Fruit fly (Drosophila melanogaster) whole organism, embryonic: ENCODE measurements around the gene CG13088.

Experiments used
- Blimp-1 ChIP-seq: fragments of 200-800 bp; sonication (Bioruptor generic); optimal IDR thresholded peaks from 3 replicates; lab custom pipeline; 2018; ENCODE audit warnings: missing biosample characterization, missing genetic modification characterization, mild to moderate bottlenecking, moderate library complexity, missing genetic modification reagents
- CG10366 ChIP-seq: fragments of 200-800 bp; sonication (Bioruptor generic); IDR thresholded peaks from 2 replicates; pipeline ENCODE4 v1.3.6; 2022; ENCODE audit warnings: missing biosample characterization, missing genetic modification characterization
- CG10431 ChIP-seq: fragments of 200-800 bp; sonication (Bioruptor generic); optimal IDR thresholded peaks from 3 replicates; lab custom pipeline; 2018; ENCODE audit warnings: missing biosample characterization, mild to moderate bottlenecking, missing genetic modification characterization
- CG11560 ChIP-seq: fragments of 200-800 bp; sonication (Bioruptor generic); IDR thresholded peaks from 3 replicates; pipeline ENCODE4 v1.3.6; 2022; ENCODE audit warnings: missing biosample characterization, missing genetic modification characterization
- CG12659 ChIP-seq: fragments of 200-800 bp; sonication (Bioruptor generic); optimal IDR thresholded peaks from 3 replicates; lab custom pipeline; 2017; ENCODE audit warnings: mild to moderate bottlenecking, missing biosample characterization, missing genetic modification reagents, missing genetic modification characterization
- CG12744 ChIP-seq: fragments of 200-800 bp; sonication (Bioruptor generic); optimal IDR thresholded peaks from 2 replicates; lab custom pipeline; 2016; ENCODE audit warnings: missing biosample characterization, missing genetic modification characterization
- CG15601 ChIP-seq: fragments of 200-800 bp; sonication (Bioruptor generic); optimal IDR thresholded peaks from 3 replicates; lab custom pipeline; 2019; ENCODE audit warnings: missing biosample characterization, mild to moderate bottlenecking, missing genetic modification characterization, moderate library complexity
- CG17359 ChIP-seq: fragments of 200-800 bp; sonication (Bioruptor generic); optimal IDR thresholded peaks from 3 replicates; lab custom pipeline; 2018; ENCODE audit warnings: missing biosample characterization, mild to moderate bottlenecking, missing genetic modification characterization, moderate library complexity
- CG17361 ChIP-seq: fragments of 200-800 bp; sonication (Bioruptor generic); IDR thresholded peaks from 3 replicates; pipeline ENCODE4 v1.3.6; 2022; ENCODE audit warnings: missing biosample characterization, missing genetic modification characterization
- CG1792 ChIP-seq: fragments of 200-800 bp; sonication (Bioruptor generic); optimal IDR thresholded peaks from 2 replicates; lab custom pipeline; 2016; ENCODE audit warnings: missing biosample characterization, missing genetic modification characterization
- CG31388 ChIP-seq: fragments of 200-800 bp; sonication (Bioruptor generic); optimal IDR thresholded peaks from 2 replicates; lab custom pipeline; 2016; ENCODE audit warnings: missing biosample characterization, missing genetic modification characterization
- CG42726 ChIP-seq: fragments of 200-800 bp; sonication (Bioruptor generic); IDR thresholded peaks from 2 replicates; pipeline ENCODE4 v1.3.6; 2022; ENCODE audit warnings: missing biosample characterization, missing genetic modification characterization; ENCODE audit not compliant: partially characterized antibody
- CG43689 ChIP-seq: fragments of 200-800 bp; sonication (Bioruptor generic); IDR thresholded peaks from 2 replicates; pipeline ENCODE4 v1.3.6; 2022; ENCODE audit warnings: missing biosample characterization, missing genetic modification characterization
- CG6175 ChIP-seq: fragments of 200-800 bp; sonication (Bioruptor generic); IDR thresholded peaks from 3 replicates; pipeline ENCODE4 v1.3.6; 2022; ENCODE audit warnings: missing biosample characterization, missing genetic modification characterization
- CG7271 ChIP-seq: fragments of 200-800 bp; sonication (Bioruptor generic); optimal IDR thresholded peaks from 2 replicates; lab custom pipeline; 2018; ENCODE audit warnings: missing biosample characterization, mild to moderate bottlenecking, missing genetic modification characterization, moderate library complexity
- E2f1 ChIP-seq: fragments of 200-800 bp; sonication (Bioruptor generic); IDR thresholded peaks from 2 replicates; pipeline ENCODE4 v1.3.6; 2022; ENCODE audit warnings: missing biosample characterization, missing genetic modification characterization
- GATAe ChIP-seq: fragments of 200-800 bp; sonication (Bioruptor generic); conservative IDR thresholded peaks from 2 replicates; pipeline ENCODE4 v1.3.6; 2022; ENCODE audit warnings: missing biosample characterization, missing genetic modification characterization
- H2.0 ChIP-seq: fragments of 200-800 bp; sonication (Bioruptor generic); IDR thresholded peaks from 2 replicates; pipeline ENCODE4 v1.3.6; 2022; ENCODE audit warnings: missing biosample characterization, missing genetic modification characterization
- HLH3B ChIP-seq: fragments of 200-800 bp; sonication (Bioruptor generic); IDR thresholded peaks from 2 replicates; pipeline ENCODE4 v1.3.6; 2022; ENCODE audit warnings: missing biosample characterization, missing genetic modification characterization
- Mes4 ChIP-seq: fragments of 200-800 bp; sonication (Bioruptor generic); optimal IDR thresholded peaks from 2 replicates; lab custom pipeline; 2016; ENCODE audit warnings: missing biosample characterization, missing genetic modification characterization
- Nf-YA ChIP-seq: fragments of 200-800 bp; sonication (Bioruptor generic); IDR thresholded peaks from 2 replicates; pipeline ENCODE4 v1.3.6; 2022; ENCODE audit warnings: missing biosample characterization, missing genetic modification characterization
- Poxn ChIP-seq: fragments of 200-800 bp; sonication (Bioruptor generic); IDR thresholded peaks from 2 replicates; pipeline ENCODE4 v1.3.6; 2022; ENCODE audit warnings: missing biosample characterization, missing genetic modification characterization
- Sox100B ChIP-seq: fragments of 200-800 bp; sonication (Bioruptor generic); optimal IDR thresholded peaks from 3 replicates; lab custom pipeline; 2018; ENCODE audit warnings: missing biosample characterization, mild to moderate bottlenecking, missing genetic modification characterization
- aop ChIP-seq: fragments of 200-800 bp; sonication (Bioruptor generic); IDR thresholded peaks from 2 replicates; pipeline ENCODE4 v1.3.6; 2022; ENCODE audit warnings: missing biosample characterization, missing genetic modification characterization
- az2 ChIP-seq: fragments of 200-800 bp; sonication (Bioruptor generic); optimal IDR thresholded peaks from 3 replicates; lab custom pipeline; 2016; ENCODE audit warnings: missing biosample characterization, missing genetic modification characterization
- bcd ChIP-seq: fragments of 200-800 bp; sonication (Bioruptor generic); optimal IDR thresholded peaks from 2 replicates; lab custom pipeline; 2017; ENCODE audit warnings: missing biosample characterization, mild to moderate bottlenecking, missing genetic modification characterization
- bigmax ChIP-seq: fragments of 200-800 bp; sonication (Bioruptor generic); optimal IDR thresholded peaks from 2 replicates; lab custom pipeline; 2018; ENCODE audit warnings: missing biosample characterization, mild to moderate bottlenecking, missing genetic modification characterization
- cas ChIP-seq: fragments of 200-800 bp; sonication (Bioruptor generic); IDR thresholded peaks from 2 replicates; pipeline ENCODE4 v1.3.6; 2022; ENCODE audit warnings: missing biosample characterization, missing genetic modification characterization
- chinmo ChIP-seq: fragments of 200-800 bp; sonication (Bioruptor generic); IDR thresholded peaks from 4 replicates; pipeline ENCODE4 v1.3.6; 2022; ENCODE audit warnings: missing biosample characterization, missing genetic modification characterization; ENCODE audit not compliant: partially characterized antibody
- da ChIP-seq: fragments of 200-800 bp; sonication (Bioruptor generic); optimal IDR thresholded peaks from 2 replicates; lab custom pipeline; 2016; ENCODE audit warnings: missing biosample characterization, missing genetic modification characterization
- dan ChIP-seq: fragments of 200-800 bp; sonication (Bioruptor generic); IDR thresholded peaks from 2 replicates; pipeline ENCODE4 v1.3.6; 2022; ENCODE audit warnings: missing biosample characterization, missing genetic modification characterization
- dati ChIP-seq: fragments of 200-800 bp; sonication (Bioruptor generic); IDR thresholded peaks from 2 replicates; pipeline ENCODE4 v1.3.6; 2022; ENCODE audit warnings: missing biosample characterization, missing genetic modification characterization
- dysf ChIP-seq: fragments of 200-800 bp; sonication (Bioruptor generic); IDR thresholded peaks from 3 replicates; pipeline ENCODE4 v1.3.6; 2022; ENCODE audit warnings: missing biosample characterization, missing genetic modification characterization
- esg ChIP-seq: fragments of 200-800 bp; sonication (Bioruptor generic); conservative IDR thresholded peaks from 2 replicates; pipeline ENCODE4 v1.3.6; 2022; ENCODE audit warnings: missing biosample characterization, missing genetic modification characterization
- eve ChIP-seq, 2 experiments: fragments of >200 bp; optimal IDR thresholded peaks; 2 replicates each; lab custom pipeline; 2017; ENCODE audit warnings: missing biosample characterization in 2 of 2, missing genetic modification characterization in 2 of 2
- fru ChIP-seq: fragments of >200 bp; optimal IDR thresholded peaks from 2 replicates; lab custom pipeline; 2017
- grn ChIP-seq: fragments of 200-800 bp; sonication (Bioruptor generic); optimal IDR thresholded peaks from 3 replicates; lab custom pipeline; 2017; ENCODE audit warnings: missing biosample characterization, missing genetic modification characterization
- gt ChIP-seq: fragments of 200-800 bp; sonication (Bioruptor generic); IDR thresholded peaks from 2 replicates; pipeline ENCODE4 v1.3.6; 2022; ENCODE audit warnings: missing biosample characterization, missing genetic modification characterization
- jumu ChIP-seq: fragments of 200-800 bp; sonication (Bioruptor generic); optimal IDR thresholded peaks from 3 replicates; lab custom pipeline; 2016; ENCODE audit warnings: missing biosample characterization, missing genetic modification characterization
- knrl ChIP-seq: fragments of 200-800 bp; sonication (Bioruptor generic); IDR thresholded peaks from 3 replicates; pipeline ENCODE4 v1.3.6; 2022; ENCODE audit warnings: missing biosample characterization, missing genetic modification characterization; ENCODE audit not compliant: partially characterized antibody
- mirr ChIP-seq: fragments of 200-800 bp; sonication (Bioruptor generic); optimal IDR thresholded peaks from 3 replicates; lab custom pipeline; 2018; ENCODE audit warnings: missing biosample characterization, mild to moderate bottlenecking, missing genetic modification characterization
- p53 ChIP-seq: fragments of 200-800 bp; sonication (Bioruptor generic); optimal IDR thresholded peaks from 2 replicates; lab custom pipeline; 2016; ENCODE audit warnings: missing biosample characterization, missing genetic modification characterization
- ro ChIP-seq: fragments of 200-800 bp; sonication (Bioruptor generic); IDR thresholded peaks from 2 replicates; pipeline ENCODE4 v1.3.6; 2022; ENCODE audit warnings: missing biosample characterization, missing genetic modification characterization
- row ChIP-seq: fragments of 200-800 bp; sonication (Bioruptor generic); IDR thresholded peaks from 3 replicates; pipeline ENCODE4 v1.3.6; 2022; ENCODE audit warnings: missing biosample characterization, missing genetic modification characterization
- sc ChIP-seq, 3 experiments: fragments of >200 bp in 2 of 3; fragments of 200-800 bp in 1 of 3; sonication (Bioruptor generic) in 1 of 3; optimal IDR thresholded peaks; 2 replicates in 2 of 3; 3 replicates in 1 of 3; lab custom pipeline; 2017; ENCODE audit warnings: mild to moderate bottlenecking in 1 of 3, missing biosample characterization in 1 of 3, missing genetic modification characterization in 1 of 3, missing genetic modification reagents in 1 of 3
- sens-2 ChIP-seq: fragments of 200-800 bp; sonication (Bioruptor generic); IDR thresholded peaks from 2 replicates; pipeline ENCODE4 v1.3.6; 2022; ENCODE audit warnings: missing biosample characterization, missing genetic modification characterization
- tio ChIP-seq: fragments of 200-800 bp; sonication (Bioruptor generic); optimal IDR thresholded peaks from 2 replicates; lab custom pipeline; 2017; ENCODE audit warnings: missing biosample characterization, missing genetic modification characterization, inconsistent platforms
- trem ChIP-seq: fragments of 200-800 bp; optimal IDR thresholded peaks from 3 replicates; lab custom pipeline; 2019; ENCODE audit warnings: missing biosample characterization, mild to moderate bottlenecking, missing genetic modification characterization, moderate library complexity
- ttk ChIP-seq: fragments of 200-800 bp; sonication (Bioruptor generic); IDR thresholded peaks from 2 replicates; pipeline ENCODE4 v2.1.2; 2022; ENCODE audit warnings: missing biosample characterization, missing genetic modification characterization
- usp ChIP-seq: fragments of >200 bp; optimal IDR thresholded peaks from 2 replicates; lab custom pipeline; 2017; ENCODE audit warnings: missing biosample characterization, missing genetic modification characterization
- vnd ChIP-seq: fragments of 200-800 bp; sonication (Bioruptor generic); IDR thresholded peaks from 3 replicates; pipeline ENCODE4 v1.3.6; 2022; ENCODE audit warnings: missing biosample characterization, missing genetic modification characterization; ENCODE audit not compliant: partially characterized antibody
- zfh1 ChIP-seq: fragments of 200-800 bp; sonication (Bioruptor generic); IDR thresholded peaks from 3 replicates; pipeline ENCODE4 v1.3.6; 2022; ENCODE audit warnings: missing biosample characterization, missing genetic modification characterization
- zfh2 ChIP-seq: fragments of 200-800 bp; sonication (Bioruptor generic); optimal IDR thresholded peaks from 2 replicates; lab custom pipeline; 2016; ENCODE audit warnings: missing biosample characterization, missing genetic modification characterization

Gene CG13088

DNA sequence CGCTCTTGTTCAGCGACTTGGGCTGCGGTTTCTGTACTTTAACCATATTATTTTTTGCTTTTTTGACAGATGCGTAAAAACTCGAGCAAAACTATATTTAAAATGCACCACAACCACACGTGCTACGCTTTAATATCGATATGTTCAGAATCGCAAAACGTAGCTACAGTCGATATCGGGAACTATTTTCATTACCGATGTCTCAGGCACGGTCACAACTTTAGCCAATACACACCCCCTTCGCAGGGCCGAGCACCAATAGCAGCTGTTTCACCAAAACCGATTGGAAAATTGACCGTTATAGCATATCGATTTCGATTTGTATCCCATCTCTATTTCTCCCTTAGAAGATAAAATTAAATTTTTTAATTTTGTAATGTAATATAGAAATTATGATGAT lies 22.9 kb downstream of the CG13088 start, which contains the start of gene CG13096 (continued):
- no peak for TF ChIP-seq CG17359 (tag; lab: Kevin White, UChicago)
- TF ChIP-seq E2f1 (GFP tag; lab: Robert Waterston, UW) = no peak
- no peak for TF ChIP-seq gt
- TF ChIP-seq CG12744 = no peak
- peak; percentile 58; the same call in 1 of the 3 replicates for TF ChIP-seq CG11560 (tag; lab: Robert Waterston, UW)
- TF ChIP-seq da (GFP tag; lab: Kevin White, UChicago) = no peak
- TF ChIP-seq GATAe (GFP tag; lab: Robert Waterston, UW) = no peak
- no peak for TF ChIP-seq CG31388
- peak; percentile 50 for TF ChIP-seq bigmax (GFP tag; lab: Kevin White, UChicago)
- TF ChIP-seq CG15601 (tag; lab: Kevin White, UChicago) = peak; percentile 59
- peak; percentile 97 for TF ChIP-seq vnd (GFP tag; lab: Robert Waterston, UW)
- TF ChIP-seq CG43689 = no peak
- no peak for TF ChIP-seq zfh1 (GFP tag; lab: Robert Waterston, UW)
- no peak for TF ChIP-seq sc (optimal IDR thresholded peaks at IDR 0.05; lab: Kevin White, UChicago)
- no peak for TF ChIP-seq sc (GFP tag; optimal IDR thresholded peaks at IDR 0.05; lab: Kevin White, UChicago)
- no peak for TF ChIP-seq H2.0 (GFP tag; lab: Robert Waterston, UW)
- no peak for TF ChIP-seq dati (GFP tag; lab: Robert Waterston, UW)
- peak; percentile 9 for TF ChIP-seq p53 (GFP tag; lab: Kevin White, UChicago)
- TF ChIP-seq aop (GFP tag; lab: Robert Waterston, UW) = no peak
- no peak for TF ChIP-seq ttk
- TF ChIP-seq Mes4 (GFP tag; lab: Kevin White, UChicago) = peak; percentile 30
- no peak for TF ChIP-seq Blimp-1 (GFP tag; lab: Kevin White, UChicago)
- no peak for TF ChIP-seq CG7271 (tag; lab: Kevin White, UChicago)
- TF ChIP-seq Poxn (GFP tag; lab: Robert Waterston, UW) = no peak
- peak; percentile 99 for TF ChIP-seq chinmo (GFP tag; lab: Robert Waterston, UW)
- TF ChIP-seq trem (tag; lab: Kevin White, UChicago) = peak; percentile 85
- TF ChIP-seq CG17361 = no peak
- TF ChIP-seq CG10431 = no peak
- no peak for TF ChIP-seq eve (GFP tag; optimal IDR thresholded peaks at IDR 0.05; lab: Kevin White, UChicago)
- TF ChIP-seq Sox100B (GFP tag; lab: Kevin White, UChicago) = no peak
- TF ChIP-seq az2 (GFP tag; lab: Kevin White, UChicago) = no peak
- no peak for TF ChIP-seq tio
- no peak for TF ChIP-seq CG6175 (GFP tag; lab: Robert Waterston, UW)
- TF ChIP-seq esg (GFP tag; lab: Robert Waterston, UW) = no peak
- peak; percentile 14 for TF ChIP-seq jumu (GFP tag; lab: Kevin White, UChicago)
- TF ChIP-seq grn = no peak
- no peak for TF ChIP-seq Nf-YA (GFP tag; lab: Robert Waterston, UW)
- no peak for TF ChIP-seq dan
- peak; percentile 98 for TF ChIP-seq CG42726 (GFP tag; lab: Robert Waterston, UW)
- peak; percentile 98 for TF ChIP-seq knrl (GFP tag; lab: Robert Waterston, UW)
- TF ChIP-seq HLH3B (GFP tag; lab: Robert Waterston, UW) = no peak
- no peak for TF ChIP-seq cas (GFP tag; lab: Robert Waterston, UW)
- TF ChIP-seq mirr (GFP tag; lab: Kevin White, UChicago) = no peak
- TF ChIP-seq CG10366 (GFP tag; lab: Robert Waterston, UW) = no peak
- no peak for TF ChIP-seq bcd (GFP tag; lab: Kevin White, UChicago)
- no peak for TF ChIP-seq dysf (GFP tag; lab: Robert Waterston, UW)
- no peak for TF ChIP-seq ro (GFP tag; lab: Robert Waterston, UW)
- peak; percentile 27 for TF ChIP-seq zfh2 (GFP tag; lab: Kevin White, UChicago)
- no peak for TF ChIP-seq sens-2 (GFP tag; lab: Robert Waterston, UW)
- no peak for TF ChIP-seq CG1792 (GFP tag; lab: Kevin White, UChicago)
- TF ChIP-seq CG12659 (GFP tag; lab: Kevin White, UChicago) = peak; percentile 72
- no peak for TF ChIP-seq fru (lab: Kevin White, UChicago)
- peak; percentile 59; the same call in 2 of the 3 replicates for TF ChIP-seq row (GFP tag; lab: Robert Waterston, UW)
- TF ChIP-seq usp (GFP tag; lab: Kevin White, UChicago) = no peak
